Fruit fly (Drosophila melanogaster) whole organism, embryonic: ENCODE data around the gene Gorab.

Experiments used
- Awh ChIP-seq: fragments of 200-800 bp; sonication (Bioruptor generic); IDR thresholded peaks from 2 replicates; pipeline ENCODE4, ENCODE4 v1.3.6; 2022; ENCODE audit warnings: missing biosample characterization, missing genetic modification characterization
- B-H2 ChIP-seq: fragments of 200-800 bp; sonication (Bioruptor generic); optimal IDR thresholded peaks from 2 replicates; lab custom pipeline; 2018; ENCODE audit warnings: missing biosample characterization, mild to moderate bottlenecking, missing genetic modification characterization
- CG10321 ChIP-seq: fragments of 200-800 bp; sonication (Bioruptor generic); IDR thresholded peaks from 2 replicates; pipeline ENCODE4 v1.3.6; 2022; ENCODE audit warnings: missing biosample characterization, missing genetic modification characterization
- CG10959 ChIP-seq: fragments of 200-800 bp; sonication (Bioruptor generic); IDR thresholded peaks from 2 replicates; pipeline ENCODE4 v1.3.6; 2022; ENCODE audit warnings: missing biosample characterization, missing genetic modification characterization
- CG11398 ChIP-seq: fragments of 200-800 bp; sonication (Bioruptor generic); optimal IDR thresholded peaks from 2 replicates; lab custom pipeline; 2016; ENCODE audit warnings: missing biosample characterization, missing genetic modification characterization
- CG11456 ChIP-seq: fragments of 200-800 bp; sonication (Bioruptor generic); IDR thresholded peaks from 3 replicates; pipeline ENCODE4 v1.3.6; 2022; ENCODE audit warnings: missing biosample characterization, missing genetic modification characterization
- CG11695 ChIP-seq: fragments of 200-800 bp; sonication (Bioruptor generic); IDR thresholded peaks from 3 replicates; pipeline ENCODE4 v1.3.6; 2022; ENCODE audit warnings: missing biosample characterization, missing genetic modification characterization
- CG12236 ChIP-seq: fragments of 200-800 bp; sonication (Bioruptor generic); optimal IDR thresholded peaks from 2 replicates; lab custom pipeline; 2016; ENCODE audit warnings: missing biosample characterization, missing genetic modification characterization
- CG12391 ChIP-seq: fragments of 200-800 bp; sonication (Bioruptor generic); optimal IDR thresholded peaks from 3 replicates; lab custom pipeline; 2018; ENCODE audit warnings: missing biosample characterization, mild to moderate bottlenecking, missing genetic modification characterization, moderate library complexity
- CG13123 ChIP-seq: fragments of 200-800 bp; sonication (Bioruptor generic); optimal IDR thresholded peaks from 2 replicates; lab custom pipeline; 2016; ENCODE audit warnings: missing biosample characterization, missing genetic modification characterization
- CG13775 ChIP-seq: fragments of 200-800 bp; sonication (Bioruptor generic); optimal IDR thresholded peaks from 3 replicates; lab custom pipeline; 2017; ENCODE audit warnings: missing biosample characterization, mild to moderate bottlenecking, missing genetic modification characterization
- CG14050 ChIP-seq: fragments of 200-800 bp; sonication (Bioruptor generic); IDR thresholded peaks from 3 replicates; pipeline ENCODE4 v1.3.6; 2022; ENCODE audit warnings: missing biosample characterization, missing genetic modification characterization
- CG15514 ChIP-seq: fragments of 200-800 bp; sonication (Bioruptor generic); optimal IDR thresholded peaks from 3 replicates; lab custom pipeline; 2017; ENCODE audit warnings: missing biosample characterization, missing genetic modification characterization, mild to moderate bottlenecking, moderate library complexity, missing genetic modification reagents
- CG16813 ChIP-seq: fragments of 200-800 bp; sonication (Bioruptor generic); IDR thresholded peaks from 3 replicates; pipeline ENCODE4 v1.3.6; 2022; ENCODE audit warnings: missing biosample characterization, missing genetic modification characterization; ENCODE audit not compliant: partially characterized antibody
- CG18599 ChIP-seq: fragments of 200-800 bp; sonication (Bioruptor generic); optimal IDR thresholded peaks from 3 replicates; lab custom pipeline; 2017; ENCODE audit warnings: missing biosample characterization, missing genetic modification characterization, mild to moderate bottlenecking, moderate library complexity, missing genetic modification reagents
- CG33557 ChIP-seq: fragments of 200-800 bp; sonication (Bioruptor generic); optimal IDR thresholded peaks from 2 replicates; lab custom pipeline; 2019; ENCODE audit warnings: missing biosample characterization, mild to moderate bottlenecking, missing genetic modification characterization, moderate library complexity
- CG34224 ChIP-seq: fragments of 200-800 bp; sonication (Bioruptor generic); IDR thresholded peaks from 3 replicates; pipeline ENCODE4 v1.3.6; 2022; ENCODE audit warnings: missing biosample characterization, missing genetic modification characterization; ENCODE audit not compliant: partially characterized antibody
- CG34376 ChIP-seq: fragments of 200-800 bp; sonication (Bioruptor generic); optimal IDR thresholded peaks from 2 replicates; lab custom pipeline; 2018; ENCODE audit warnings: missing biosample characterization, mild to moderate bottlenecking, missing genetic modification characterization
- CG5180 ChIP-seq: fragments of 200-800 bp; sonication (Bioruptor generic); optimal IDR thresholded peaks from 3 replicates; lab custom pipeline; 2017; ENCODE audit warnings: missing biosample characterization, missing genetic modification characterization, mild to moderate bottlenecking, moderate library complexity, missing genetic modification reagents
- CG6272 ChIP-seq: fragments of 200-800 bp; sonication (Bioruptor generic); IDR thresholded peaks from 2 replicates; pipeline ENCODE4 v1.3.6; 2022; ENCODE audit warnings: missing biosample characterization, missing genetic modification characterization
- CG6813 ChIP-seq: fragments of 200-800 bp; sonication (Bioruptor generic); optimal IDR thresholded peaks from 2 replicates; lab custom pipeline; 2017; ENCODE audit warnings: missing biosample characterization, missing genetic modification characterization, mild to moderate bottlenecking, moderate library complexity, missing genetic modification reagents
- CG7745 ChIP-seq: fragments of 200-800 bp; sonication (Bioruptor generic); optimal IDR thresholded peaks from 2 replicates; lab custom pipeline; 2018; ENCODE audit warnings: missing biosample characterization, mild to moderate bottlenecking, missing genetic modification characterization, moderate library complexity
- CG8281 ChIP-seq: fragments of 200-800 bp; sonication (Bioruptor generic); optimal IDR thresholded peaks from 2 replicates; lab custom pipeline; 2018; ENCODE audit warnings: missing biosample characterization, mild to moderate bottlenecking, missing genetic modification characterization, moderate library complexity
- CG9727 ChIP-seq: fragments of 200-800 bp; sonication (Bioruptor generic); optimal IDR thresholded peaks from 3 replicates; lab custom pipeline; 2017; ENCODE audit warnings: missing biosample characterization, mild to moderate bottlenecking, missing genetic modification characterization
- CTCF ChIP-seq: fragments of 200-800 bp; sonication (Bioruptor generic); optimal IDR thresholded peaks from 2 replicates; lab custom pipeline; 2017; ENCODE audit warnings: missing biosample characterization, mild to moderate bottlenecking, missing genetic modification characterization, moderate library complexity
- D19B ChIP-seq: fragments of 200-800 bp; sonication (Bioruptor generic); optimal IDR thresholded peaks from 2 replicates; lab custom pipeline; 2017; ENCODE audit warnings: missing biosample characterization, mild to moderate bottlenecking, missing genetic modification characterization
- Dfd ChIP-seq, 2 experiments: fragments of >200 bp; optimal IDR thresholded peaks; 2 replicates each; lab custom pipeline; 2017; ENCODE audit warnings: missing biosample characterization in 2 of 2, missing genetic modification characterization in 2 of 2
- Dref ChIP-seq: fragments of 200-800 bp; sonication (Bioruptor generic); IDR thresholded peaks from 2 replicates; pipeline ENCODE4 v1.3.6; 2022; ENCODE audit warnings: missing biosample characterization, missing genetic modification characterization
- HLH3B ChIP-seq: fragments of 200-800 bp; sonication (Bioruptor generic); IDR thresholded peaks from 2 replicates; pipeline ENCODE4 v1.3.6; 2022; ENCODE audit warnings: missing biosample characterization, missing genetic modification characterization
- HLH4C ChIP-seq: fragments of 200-800 bp; sonication (Bioruptor generic); IDR thresholded peaks from 3 replicates; pipeline ENCODE4 v1.3.6; 2022; ENCODE audit warnings: missing biosample characterization, missing genetic modification characterization; ENCODE audit not compliant: partially characterized antibody
- Hey ChIP-seq: fragments of 200-800 bp; sonication (Bioruptor generic); optimal IDR thresholded peaks from 3 replicates; lab custom pipeline; 2018; ENCODE audit warnings: missing biosample characterization, mild to moderate bottlenecking, missing genetic modification characterization
- Kr ChIP-seq: fragments of 200-800 bp; sonication (Bioruptor generic); optimal IDR thresholded peaks from 2 replicates; lab custom pipeline; 2017; ENCODE audit warnings: missing biosample characterization, mild to moderate bottlenecking, missing genetic modification characterization
- Myb ChIP-seq: fragments of 200-800 bp; sonication (Bioruptor generic); optimal IDR thresholded peaks from 2 replicates; lab custom pipeline; 2016; ENCODE audit warnings: missing biosample characterization, missing genetic modification characterization
- NK7.1 ChIP-seq: fragments of 200-800 bp; sonication (Bioruptor generic); optimal IDR thresholded peaks from 3 replicates; lab custom pipeline; 2016; ENCODE audit warnings: missing biosample characterization, missing genetic modification characterization
- Nf-YB ChIP-seq: fragments of 200-800 bp; sonication (Bioruptor generic); optimal IDR thresholded peaks from 3 replicates; lab custom pipeline; 2019; ENCODE audit warnings: missing biosample characterization, mild to moderate bottlenecking, missing genetic modification characterization, moderate library complexity
- Side ChIP-seq: fragments of 200-800 bp; sonication (Bioruptor generic); optimal IDR thresholded peaks from 2 replicates; lab custom pipeline; 2016; ENCODE audit warnings: missing biosample characterization, missing genetic modification characterization
- bowl ChIP-seq: fragments of 200-800 bp; sonication (Bioruptor generic); IDR thresholded peaks from 2 replicates; pipeline ENCODE4 v1.3.6; 2022; ENCODE audit warnings: missing biosample characterization, missing genetic modification characterization
- chn ChIP-seq: fragments of 200-800 bp; sonication (Bioruptor generic); optimal IDR thresholded peaks from 2 replicates; lab custom pipeline; 2016; ENCODE audit warnings: missing biosample characterization, missing genetic modification characterization
- fd102C ChIP-seq: fragments of 200-800 bp; sonication (Bioruptor generic); optimal IDR thresholded peaks from 2 replicates; lab custom pipeline; 2018; ENCODE audit warnings: missing biosample characterization, mild to moderate bottlenecking, missing genetic modification characterization, moderate library complexity
- gem ChIP-seq: fragments of 200-800 bp; sonication (Bioruptor generic); optimal IDR thresholded peaks from 2 replicates; lab custom pipeline; 2019; ENCODE audit warnings: missing biosample characterization, mild to moderate bottlenecking, missing genetic modification characterization, moderate library complexity
- gro ChIP-seq: fragments of 200-800 bp; sonication (Bioruptor generic); optimal IDR thresholded peaks from 2 replicates; lab custom pipeline; 2016; ENCODE audit warnings: missing biosample characterization, missing genetic modification characterization
- jumu ChIP-seq: fragments of 200-800 bp; sonication (Bioruptor generic); optimal IDR thresholded peaks from 3 replicates; lab custom pipeline; 2016; ENCODE audit warnings: missing biosample characterization, missing genetic modification characterization
- kay ChIP-seq: fragments of 200-800 bp; sonication (Bioruptor generic); optimal IDR thresholded peaks from 2 replicates; lab custom pipeline; 2016; ENCODE audit warnings: missing biosample characterization, missing genetic modification characterization
- kni ChIP-seq: fragments of 200-800 bp; sonication (Bioruptor generic); optimal IDR thresholded peaks from 3 replicates; lab custom pipeline; 2017; ENCODE audit warnings: mild to moderate bottlenecking, missing biosample characterization, missing genetic modification reagents, missing genetic modification characterization
- peb ChIP-seq: fragments of 200-800 bp; sonication (Bioruptor generic); IDR thresholded peaks from 2 replicates; pipeline ENCODE4 v1.3.6; 2022; ENCODE audit warnings: missing biosample characterization, missing genetic modification characterization
- pnt ChIP-seq: fragments of 200-800 bp; sonication (Bioruptor generic); optimal IDR thresholded peaks from 3 replicates; lab custom pipeline; 2016; ENCODE audit warnings: missing biosample characterization, missing genetic modification characterization
- repo ChIP-seq: fragments of 200-800 bp; sonication (Bioruptor generic); optimal IDR thresholded peaks from 2 replicates; lab custom pipeline; 2016; ENCODE audit warnings: missing biosample characterization, missing genetic modification characterization
- sim ChIP-seq: fragments of 200-800 bp; sonication (Bioruptor generic); IDR thresholded peaks from 2 replicates; pipeline ENCODE4 v1.3.6; 2022; ENCODE audit warnings: missing biosample characterization, missing genetic modification characterization
- usp ChIP-seq: fragments of >200 bp; optimal IDR thresholded peaks from 2 replicates; lab custom pipeline; 2017; ENCODE audit warnings: missing biosample characterization, missing genetic modification characterization
- vvl ChIP-seq: fragments of 200-800 bp; sonication (Bioruptor generic); IDR thresholded peaks from 2 replicates; pipeline ENCODE4 v1.3.6; 2022; ENCODE audit warnings: missing biosample characterization, missing genetic modification characterization
- wek ChIP-seq: fragments of 200-800 bp; sonication (Bioruptor generic); optimal IDR thresholded peaks from 3 replicates; lab custom pipeline; 2018; ENCODE audit warnings: missing biosample characterization, mild to moderate bottlenecking, missing genetic modification characterization, moderate library complexity

The Gorab gene

DNA sequence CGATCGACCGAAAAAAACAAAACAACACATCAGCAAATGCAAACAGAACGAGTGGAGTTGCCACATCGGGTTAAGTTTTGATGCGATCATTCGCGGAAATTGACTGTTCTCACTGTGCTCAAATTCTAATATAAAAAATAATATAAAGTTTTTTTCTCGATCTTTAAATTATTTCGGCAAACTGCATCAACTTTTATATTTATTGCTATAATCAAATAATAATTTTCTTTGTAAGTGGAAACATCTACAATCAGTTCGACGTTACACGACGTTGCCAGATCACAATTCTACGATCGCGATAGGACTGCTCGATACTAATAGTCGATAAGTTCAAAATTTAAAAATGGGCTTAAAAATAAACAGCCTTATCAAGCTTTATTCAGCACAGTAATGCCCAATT is at the start of gene Gorab (continued):
- TF ChIP-seq kni (GFP tag; lab: Kevin White, UChicago) (peak; percentile 5), repo (GFP tag; lab: Kevin White, UChicago) (peak; percentile 55), HLH3B (peak; percentile 95), sim (GFP tag; lab: Robert Waterston, UW) (peak; percentile 86), wek (GFP tag; lab: Kevin White, UChicago) (no peak), bowl (GFP tag; lab: Robert Waterston, UW) (peak; percentile 83), peb (GFP tag; lab: Robert Waterston, UW) (peak; percentile 87), CG6813 (GFP tag; lab: Kevin White, UChicago) (no peak), CG18599 (peak; percentile 80), CG14050 (GFP tag; lab: Robert Waterston, UW) (peak; percentile 91), CG6272 (GFP tag; lab: Robert Waterston, UW) (peak; percentile 95), CG33557 (GFP tag; lab: Kevin White, UChicago) (peak; percentile 55), CG12391 (tag; lab: Kevin White, UChicago) (peak; percentile 95), gro (peak; percentile 72), CG13775 (peak; percentile 91), CG13123 (GFP tag; lab: Kevin White, UChicago) (peak; percentile 85), CG11695 (GFP tag; lab: Robert Waterston, UW) (peak; percentile 91), vvl (GFP tag; lab: Robert Waterston, UW) (peak; percentile 97), CG11456 (GFP tag; lab: Robert Waterston, UW) (peak; percentile 96), usp (GFP tag; lab: Kevin White, UChicago) (no peak), Nf-YB (GFP tag; lab: Kevin White, UChicago) (peak; percentile 53), CG16813 (GFP tag; lab: Robert Waterston, UW) (peak; percentile 48; the same call in 2 of the 3 replicates), NK7.1 (GFP tag; lab: Kevin White, UChicago) (peak; percentile 40), CG10959 (GFP tag; lab: Robert Waterston, UW) (peak; percentile 94), CG34376 (no peak), CG15514 (GFP tag; lab: Kevin White, UChicago) (peak; percentile 86), CG9727 (peak; percentile 88), CTCF (GFP tag; lab: Kevin White, UChicago) (peak; percentile 17), chn (GFP tag; lab: Kevin White, UChicago) (peak; percentile 90), Side (GFP tag; lab: Kevin White, UChicago) (no peak), pnt (GFP tag; lab: Kevin White, UChicago) (peak; percentile 46), HLH4C (peak; percentile 44; the same call in 2 of the 3 replicates), CG34224 (no peak), CG7745 (tag; lab: Kevin White, UChicago) (no peak), CG12236 (peak; percentile 32), Myb (GFP tag; lab: Kevin White, UChicago) (peak; percentile 80), D19B (peak; percentile 67), B-H2 (GFP tag; lab: Kevin White, UChicago) (peak; percentile 24), CG5180 (GFP tag; lab: Kevin White, UChicago) (peak; percentile 37), Hey (peak; percentile 6), Dfd (GFP tag; optimal IDR thresholded peaks at IDR 0.05; lab: Kevin White, UChicago) (no peak), CG10321 (GFP tag; lab: Robert Waterston, UW) (peak; percentile 52; the same call in 1 of the 2 replicates), Dref (GFP tag; lab: Robert Waterston, UW) (peak; percentile 69), jumu (peak; percentile 35), gem (tag; lab: Kevin White, UChicago) (peak; percentile 90), Kr (GFP tag; lab: Kevin White, UChicago) (no peak), kay (GFP tag; lab: Kevin White, UChicago) (peak; percentile 85), Awh (GFP tag; lab: Robert Waterston, UW) (peak; percentile 91), CG11398 (GFP tag; lab: Kevin White, UChicago) (peak; percentile 26), fd102C (GFP tag; lab: Kevin White, UChicago) (no peak), CG8281 (tag; lab: Kevin White, UChicago) (peak; percentile 29)
